Fruit fly (Drosophila melanogaster) whole organism, embryonic: Measurements from ENCODE around the gene Rchy1.

Experiments
- ATbp ChIP-seq: fragments of 200-800 bp; sonication (Bioruptor generic); optimal IDR thresholded peaks from 2 replicates; lab custom pipeline; 2017; ENCODE audit warnings: missing biosample characterization, mild to moderate bottlenecking, missing genetic modification characterization, missing genetic modification reagents
- Awh ChIP-seq: fragments of 200-800 bp; sonication (Bioruptor generic); IDR thresholded peaks from 2 replicates; pipeline ENCODE4, ENCODE4 v1.3.6; 2022; ENCODE audit warnings: missing biosample characterization, missing genetic modification characterization
- Bdp1 ChIP-seq: fragments of 200-800 bp; sonication (Bioruptor generic); optimal IDR thresholded peaks from 3 replicates; lab custom pipeline; 2016; ENCODE audit warnings: missing biosample characterization, missing genetic modification characterization
- BtbVII ChIP-seq: fragments of 200-800 bp; sonication (Bioruptor generic); optimal IDR thresholded peaks from 3 replicates; lab custom pipeline; 2017; ENCODE audit warnings: missing biosample characterization, mild to moderate bottlenecking, missing genetic modification characterization
- CG10366 ChIP-seq: fragments of 200-800 bp; sonication (Bioruptor generic); IDR thresholded peaks from 2 replicates; pipeline ENCODE4 v1.3.6; 2022; ENCODE audit warnings: missing biosample characterization, missing genetic modification characterization
- CG10431 ChIP-seq: fragments of 200-800 bp; sonication (Bioruptor generic); optimal IDR thresholded peaks from 3 replicates; lab custom pipeline; 2018; ENCODE audit warnings: missing biosample characterization, mild to moderate bottlenecking, missing genetic modification characterization
- CG10543 ChIP-seq: fragments of 200-800 bp; sonication (Bioruptor generic); optimal IDR thresholded peaks from 3 replicates; lab custom pipeline; 2017; ENCODE audit warnings: missing biosample characterization, mild to moderate bottlenecking, missing genetic modification characterization, moderate library complexity
- CG11247 ChIP-seq: fragments of 200-800 bp; sonication (Bioruptor generic); IDR thresholded peaks from 2 replicates; pipeline ENCODE4 v1.3.6; 2022; ENCODE audit warnings: missing biosample characterization, missing genetic modification characterization
- CG11398 ChIP-seq: fragments of 200-800 bp; sonication (Bioruptor generic); optimal IDR thresholded peaks from 2 replicates; lab custom pipeline; 2016; ENCODE audit warnings: missing biosample characterization, missing genetic modification characterization
- CG11504 ChIP-seq: fragments of 200-800 bp; sonication (Bioruptor generic); optimal IDR thresholded peaks from 3 replicates; lab custom pipeline; 2019; ENCODE audit warnings: missing biosample characterization, mild to moderate bottlenecking, missing genetic modification characterization, moderate library complexity
- CG12769 ChIP-seq: fragments of 200-800 bp; sonication (Bioruptor generic); optimal IDR thresholded peaks from 2 replicates; lab custom pipeline; 2019; ENCODE audit warnings: missing biosample characterization, mild to moderate bottlenecking, missing genetic modification characterization, moderate library complexity
- CG18011 ChIP-seq: fragments of 200-800 bp; sonication (Bioruptor generic); optimal IDR thresholded peaks from 2 replicates; lab custom pipeline; 2017; ENCODE audit warnings: missing biosample characterization, missing genetic modification characterization, mild to moderate bottlenecking, moderate library complexity, missing genotype
- CG1832 ChIP-seq: fragments of 200-800 bp; sonication (Bioruptor generic); optimal IDR thresholded peaks from 2 replicates; lab custom pipeline; 2017; ENCODE audit warnings: missing biosample characterization, mild to moderate bottlenecking, missing genetic modification characterization, inconsistent platforms
- CG18619 ChIP-seq: fragments of 200-800 bp; sonication (Bioruptor generic); optimal IDR thresholded peaks from 3 replicates; lab custom pipeline; 2017; ENCODE audit warnings: missing biosample characterization, mild to moderate bottlenecking, missing genetic modification characterization
- CG30020 ChIP-seq: fragments of 200-800 bp; optimal IDR thresholded peaks from 2 replicates; lab custom pipeline; 2019; ENCODE audit warnings: missing biosample characterization, mild to moderate bottlenecking, missing genetic modification characterization, moderate library complexity
- CG31441 ChIP-seq: fragments of 200-800 bp; sonication (Bioruptor generic); IDR thresholded peaks from 2 replicates; pipeline ENCODE4 v1.3.6; 2022; ENCODE audit warnings: missing biosample characterization, missing genetic modification characterization
- CG4328 ChIP-seq: fragments of 200-800 bp; sonication (Bioruptor generic); optimal IDR thresholded peaks from 3 replicates; lab custom pipeline; 2017; ENCODE audit warnings: missing biosample characterization, missing genetic modification reagents, missing genetic modification characterization
- CG4820 ChIP-seq: fragments of 200-800 bp; sonication (Bioruptor generic); optimal IDR thresholded peaks from 3 replicates; lab custom pipeline; 2016; ENCODE audit warnings: missing biosample characterization, missing genetic modification characterization
- CG4854 ChIP-seq: fragments of 200-800 bp; sonication (Bioruptor generic); optimal IDR thresholded peaks from 2 replicates; lab custom pipeline; 2016; ENCODE audit warnings: missing biosample characterization, missing genetic modification characterization, inconsistent platforms
- CG6765 ChIP-seq: fragments of 200-800 bp; sonication (Bioruptor generic); optimal IDR thresholded peaks from 3 replicates; lab custom pipeline; 2017; ENCODE audit warnings: missing biosample characterization, mild to moderate bottlenecking, missing genetic modification characterization
- CG6854 ChIP-seq: fragments of 200-800 bp; sonication (Bioruptor generic); optimal IDR thresholded peaks from 3 replicates; lab custom pipeline; 2017; ENCODE audit warnings: missing biosample characterization, mild to moderate bottlenecking, missing genetic modification characterization
- CG8281 ChIP-seq: fragments of 200-800 bp; sonication (Bioruptor generic); optimal IDR thresholded peaks from 2 replicates; lab custom pipeline; 2018; ENCODE audit warnings: missing biosample characterization, mild to moderate bottlenecking, missing genetic modification characterization, moderate library complexity
- CTCF ChIP-seq: fragments of 200-800 bp; sonication (Bioruptor generic); optimal IDR thresholded peaks from 2 replicates; lab custom pipeline; 2017; ENCODE audit warnings: missing biosample characterization, mild to moderate bottlenecking, missing genetic modification characterization, moderate library complexity
- D19A ChIP-seq: fragments of 200-800 bp; optimal IDR thresholded peaks from 3 replicates; lab custom pipeline; 2019; ENCODE audit warnings: missing biosample characterization, mild to moderate bottlenecking, missing genetic modification characterization, moderate library complexity
- Dip2 ChIP-seq: fragments of 200-800 bp; sonication (Bioruptor generic); IDR thresholded peaks from 2 replicates; pipeline ENCODE4 v1.3.6; 2022; ENCODE audit warnings: missing biosample characterization, missing genetic modification characterization
- Dip3 ChIP-seq: fragments of 200-800 bp; sonication (Bioruptor generic); optimal IDR thresholded peaks from 3 replicates; lab custom pipeline; 2016; ENCODE audit warnings: missing biosample characterization, missing genetic modification characterization
- Dll ChIP-seq: fragments of 200-800 bp; sonication (Bioruptor generic); IDR thresholded peaks from 4 replicates; pipeline ENCODE4 v1.3.6; 2022; ENCODE audit warnings: missing biosample characterization, missing genetic modification characterization; ENCODE audit not compliant: partially characterized antibody
- Dref ChIP-seq: fragments of 200-800 bp; sonication (Bioruptor generic); IDR thresholded peaks from 2 replicates; pipeline ENCODE4 v1.3.6; 2022; ENCODE audit warnings: missing biosample characterization, missing genetic modification characterization
- Ets97D ChIP-seq: fragments of 200-800 bp; sonication (Bioruptor generic); optimal IDR thresholded peaks from 3 replicates; lab custom pipeline; 2016; ENCODE audit warnings: missing biosample characterization, missing genetic modification characterization
- HLH4C ChIP-seq: fragments of 200-800 bp; sonication (Bioruptor generic); IDR thresholded peaks from 3 replicates; pipeline ENCODE4 v1.3.6; 2022; ENCODE audit warnings: missing biosample characterization, missing genetic modification characterization; ENCODE audit not compliant: partially characterized antibody
- Lim3 ChIP-seq: fragments of 200-800 bp; sonication (Bioruptor generic); IDR thresholded peaks from 2 replicates; pipeline ENCODE4 v1.3.6; 2022; ENCODE audit warnings: missing biosample characterization, missing genetic modification characterization
- Ptx1 ChIP-seq: fragments of 200-800 bp; sonication (Bioruptor generic); IDR thresholded peaks from 2 replicates; pipeline ENCODE4 v1.3.6; 2022; ENCODE audit warnings: missing biosample characterization, missing genetic modification characterization
- Scr ChIP-seq: fragments of 200-800 bp; sonication (Bioruptor generic); IDR thresholded peaks from 2 replicates; pipeline ENCODE4 v1.3.6; 2022; ENCODE audit warnings: missing biosample characterization, missing genetic modification characterization; ENCODE audit not compliant: partially characterized antibody
- Xrp1 ChIP-seq: fragments of 200-800 bp; sonication (Bioruptor generic); IDR thresholded peaks from 2 replicates; pipeline ENCODE4 v1.3.6; 2022; ENCODE audit warnings: missing biosample characterization, missing genetic modification characterization
- bigmax ChIP-seq: fragments of 200-800 bp; sonication (Bioruptor generic); optimal IDR thresholded peaks from 2 replicates; lab custom pipeline; 2018; ENCODE audit warnings: missing biosample characterization, mild to moderate bottlenecking, missing genetic modification characterization
- ftz-f1 ChIP-seq: fragments of 200-800 bp; sonication (Bioruptor generic); optimal IDR thresholded peaks from 2 replicates; lab custom pipeline; 2016; ENCODE audit warnings: missing biosample characterization, missing genetic modification characterization
- ind ChIP-seq: fragments of 200-800 bp; sonication (Bioruptor generic); optimal IDR thresholded peaks from 3 replicates; lab custom pipeline; 2016; ENCODE audit warnings: missing biosample characterization, missing genetic modification characterization
- nerfin-1 ChIP-seq: fragments of 200-800 bp; sonication (Bioruptor generic); optimal IDR thresholded peaks from 3 replicates; lab custom pipeline; 2019; ENCODE audit warnings: missing biosample characterization, mild to moderate bottlenecking, missing genetic modification characterization, moderate library complexity
- odd ChIP-seq: fragments of 200-800 bp; sonication (Bioruptor generic); optimal IDR thresholded peaks from 2 replicates; lab custom pipeline; 2017; ENCODE audit warnings: missing biosample characterization, mild to moderate bottlenecking, missing genetic modification characterization
- phol ChIP-seq: fragments of 200-800 bp; sonication (Bioruptor generic); optimal IDR thresholded peaks from 3 replicates; lab custom pipeline; 2018; ENCODE audit warnings: missing biosample characterization, mild to moderate bottlenecking, missing genetic modification characterization, moderate library complexity
- repo ChIP-seq: fragments of 200-800 bp; sonication (Bioruptor generic); optimal IDR thresholded peaks from 2 replicates; lab custom pipeline; 2016; ENCODE audit warnings: missing biosample characterization, missing genetic modification characterization
- schlank ChIP-seq: fragments of 200-800 bp; sonication (Bioruptor generic); optimal IDR thresholded peaks from 2 replicates; lab custom pipeline; 2018; ENCODE audit warnings: missing biosample characterization, mild to moderate bottlenecking, missing genetic modification characterization
- sens-2 ChIP-seq: fragments of 200-800 bp; sonication (Bioruptor generic); IDR thresholded peaks from 2 replicates; pipeline ENCODE4 v1.3.6; 2022; ENCODE audit warnings: missing biosample characterization, missing genetic modification characterization
- tap ChIP-seq: fragments of 200-800 bp; optimal IDR thresholded peaks from 3 replicates; lab custom pipeline; 2019; ENCODE audit warnings: missing biosample characterization, mild to moderate bottlenecking, missing genetic modification characterization, moderate library complexity
- tio ChIP-seq: fragments of 200-800 bp; sonication (Bioruptor generic); optimal IDR thresholded peaks from 2 replicates; lab custom pipeline; 2017; ENCODE audit warnings: missing biosample characterization, missing genetic modification characterization, inconsistent platforms
- tup ChIP-seq: fragments of 200-800 bp; sonication (Bioruptor generic); optimal IDR thresholded peaks from 2 replicates; lab custom pipeline; 2016; ENCODE audit warnings: missing biosample characterization, mild to moderate bottlenecking, missing genetic modification characterization, moderate library complexity
- wek ChIP-seq: fragments of 200-800 bp; sonication (Bioruptor generic); optimal IDR thresholded peaks from 3 replicates; lab custom pipeline; 2018; ENCODE audit warnings: missing biosample characterization, mild to moderate bottlenecking, missing genetic modification characterization, moderate library complexity
- zen2 ChIP-seq: fragments of 200-800 bp; sonication (Bioruptor generic); IDR thresholded peaks from 3 replicates; pipeline ENCODE4 v1.3.6; 2022; ENCODE audit warnings: missing biosample characterization, missing genetic modification characterization; ENCODE audit not compliant: partially characterized antibody

Rchy1 gene

dm6 chr2L:6473076-6474037, 7.9 kb upstream of the Rchy1 start, which contains the start of gene mmy (continued):
- TF ChIP-seq tup (GFP tag; lab: Kevin White, UChicago) = no peak
- no peak for TF ChIP-seq Dip3 (GFP tag; lab: Kevin White, UChicago)
- peak; percentile 76 for TF ChIP-seq Dref (GFP tag; lab: Robert Waterston, UW)
- peak; percentile 43 for TF ChIP-seq CG11398 (GFP tag; lab: Kevin White, UChicago)
- TF ChIP-seq CG1832 (GFP tag; lab: Kevin White, UChicago) = no peak
- peak; percentile 61 for TF ChIP-seq odd (GFP tag; lab: Kevin White, UChicago)
- TF ChIP-seq CG30020 (tag; lab: Kevin White, UChicago) = peak; percentile 61
- TF ChIP-seq D19A (tag; lab: Kevin White, UChicago) = peak; percentile 74
- TF ChIP-seq CG11247 (GFP tag; lab: Robert Waterston, UW) = no peak
- no peak for TF ChIP-seq CG4820 (GFP tag; lab: Kevin White, UChicago)
- peak; percentile 45; the same call in 1 of the 2 replicates for TF ChIP-seq Xrp1
- peak; percentile 29 for TF ChIP-seq ftz-f1 (GFP tag; lab: Kevin White, UChicago)
- TF ChIP-seq Dip2 (GFP tag; lab: Robert Waterston, UW) = no peak
- peak; percentile 24 for TF ChIP-seq CG6854 (GFP tag; lab: Kevin White, UChicago)
- TF ChIP-seq CG18011 (GFP tag; lab: Kevin White, UChicago) = no peak
- peak; percentile 56; the same call in 1 of the 2 replicates for TF ChIP-seq CG10366 (GFP tag; lab: Robert Waterston, UW)
- no peak for TF ChIP-seq CG8281 (tag; lab: Kevin White, UChicago)
- peak; percentile 64 for TF ChIP-seq CTCF
- TF ChIP-seq tap (tag; lab: Kevin White, UChicago) = peak; percentile 7
- TF ChIP-seq tio (GFP tag; lab: Kevin White, UChicago) = peak; percentile 27
- peak; percentile 41 for TF ChIP-seq Bdp1 (GFP tag; lab: Kevin White, UChicago)
- peak; percentile 0 for TF ChIP-seq schlank (tag; lab: Kevin White, UChicago)
- TF ChIP-seq Lim3 (GFP tag; lab: Robert Waterston, UW) = no peak
- peak; percentile 94 for TF ChIP-seq CG10543 (GFP tag; lab: Kevin White, UChicago)
- TF ChIP-seq CG6765 (GFP tag; lab: Kevin White, UChicago) = peak; percentile 47
- peak; percentile 12 for TF ChIP-seq ind (GFP tag; lab: Kevin White, UChicago)
- peak; percentile 64 for TF ChIP-seq phol (tag; lab: Kevin White, UChicago)
- peak; percentile 66 for TF ChIP-seq CG31441
- TF ChIP-seq nerfin-1 (tag; lab: Kevin White, UChicago) = peak; percentile 34
- TF ChIP-seq Dll (GFP tag; lab: Robert Waterston, UW) = peak; percentile 52; the same call in 1 of the 4 replicates
- TF ChIP-seq Ets97D (GFP tag; lab: Kevin White, UChicago) = no peak
- TF ChIP-seq Scr (GFP tag; lab: Robert Waterston, UW) = peak; percentile 46
- no peak for TF ChIP-seq CG4854 (GFP tag; lab: Kevin White, UChicago)
- 0 out of 2 replicates have a peak, but pooled peaks have one; percentile 21 for TF ChIP-seq Awh (GFP tag; lab: Robert Waterston, UW)
- peak; percentile 62 for TF ChIP-seq Ptx1 (GFP tag; lab: Robert Waterston, UW)
- peak; percentile 60 for TF ChIP-seq CG12769 (tag; lab: Kevin White, UChicago)
- TF ChIP-seq CG11504 = peak; percentile 78
- no peak for TF ChIP-seq ATbp (GFP tag; lab: Kevin White, UChicago)
- TF ChIP-seq CG10431 (GFP tag; lab: Kevin White, UChicago) = peak; percentile 19
- peak; percentile 23 for TF ChIP-seq BtbVII
- peak; percentile 20 for TF ChIP-seq repo
- no peak for TF ChIP-seq CG18619 (GFP tag; lab: Kevin White, UChicago)
- 0 out of 2 replicates have a peak, but pooled peaks have one; percentile 14 for TF ChIP-seq sens-2
- no peak for TF ChIP-seq zen2
- TF ChIP-seq HLH4C (GFP tag; lab: Robert Waterston, UW) = 0 out of 3 replicates have a peak, but pooled peaks have one; percentile 39
- peak; percentile 43 for TF ChIP-seq CG4328 (GFP tag; lab: Kevin White, UChicago)
- TF ChIP-seq wek (GFP tag; lab: Kevin White, UChicago) = peak; percentile 27
- peak; percentile 36 for TF ChIP-seq bigmax (GFP tag; lab: Kevin White, UChicago)
